Fruit fly (Drosophila melanogaster) S2 (cell line): Measurements from ENCODE around the gene CG31064.

ENCODE experiments used
- CG8478 ChIP-seq: fragments of >200 bp; optimal IDR thresholded peaks from 2 replicates; lab custom pipeline; 2018
- CTCF ChIP-seq, 2 experiments: fragments of >200 bp; optimal IDR thresholded peaks; 2 replicates each; lab custom pipeline; 2018

dm6 chr3R:27194106-27194505, 44.8 kb downstream of the CG31064 start, which contains the start of gene Ser:
- no peak for TF ChIP-seq CG8478 (lab: Kevin White, UChicago)
- TF ChIP-seq CTCF (optimal IDR thresholded peaks at IDR 0.05; lab: Kevin White, UChicago), result no peak
